Worm (Caenorhabditis elegans) whole organism, young adult: Measurements from ENCODE around the gene F01G10.9.

Experiments used
- B0019.2 ChIP-seq: fragments of 200-800 bp; sonication (Bioruptor generic); conservative IDR thresholded peaks from 2 replicates; pipeline ENCODE4 v1.3.6; 2022; ENCODE audit warnings: missing genetic modification reagents, missing genetic modification characterization, missing compliant biosample characterization
- B0261.1 ChIP-seq: sonication (generic microtip); optimal IDR thresholded peaks from 2 replicates; lab custom pipeline; 2016; ENCODE audit warnings: mild to moderate bottlenecking, missing genetic modification characterization, moderate library complexity, missing compliant biosample characterization
- B0336.3 ChIP-seq: fragments of 200-800 bp; sonication (Bioruptor generic); IDR thresholded peaks from 2 replicates; pipeline ENCODE4 v1.3.6; 2022; ENCODE audit warnings: missing genetic modification characterization, missing compliant biosample characterization
- D2030.7 ChIP-seq: fragments of 200-800 bp; sonication (Bioruptor generic); IDR thresholded peaks from 2 replicates; pipeline ENCODE4 v1.3.6; 2022; ENCODE audit warnings: missing genetic modification reagents, missing genetic modification characterization, missing compliant biosample characterization
- F23B12.7 ChIP-seq: sonication (generic microtip); optimal IDR thresholded peaks from 2 replicates; lab custom pipeline; 2017; ENCODE audit warnings: missing genetic modification characterization, mild to moderate bottlenecking, missing compliant biosample characterization, antibody characterized with exemption, moderate library complexity; ENCODE audit not compliant: insufficient read depth
- F33H1.4 ChIP-seq: fragments of 200-800 bp; sonication (Bioruptor generic); IDR thresholded peaks from 2 replicates; pipeline ENCODE4 v1.3.6; 2022; ENCODE audit warnings: missing genetic modification reagents, missing genetic modification characterization, missing compliant biosample characterization
- F37B4.10 ChIP-seq: fragments of 200-800 bp; sonication (Bioruptor generic); IDR thresholded peaks from 2 replicates; pipeline ENCODE4 v1.3.6; 2022; ENCODE audit warnings: missing genetic modification characterization, missing compliant biosample characterization
- T07F8.4 ChIP-seq: sonication (generic microtip); optimal IDR thresholded peaks from 2 replicates; lab custom pipeline; 2016; ENCODE audit warnings: mild to moderate bottlenecking, missing genetic modification characterization, moderate library complexity, missing compliant biosample characterization
- Y79H2A.3 ChIP-seq: fragments of 200-800 bp; sonication (Bioruptor generic); conservative IDR thresholded peaks from 2 replicates; pipeline ENCODE4 v1.3.6; 2022; ENCODE audit warnings: missing genetic modification reagents, missing genetic modification characterization, missing compliant biosample characterization
- ama-1 ChIP-seq, 3 experiments: fragments of 150-350 bp in 1 of 3; sonication (generic microtip) in 2 of 3; optimal IDR thresholded peaks; 2 replicates each; lab custom pipeline; 2014 to 2018; ENCODE audit warnings: missing biosample characterization in 2 of 3, missing genetic modification characterization in 2 of 3, missing genetic modification reagents in 2 of 3
- attf-5 ChIP-seq: fragments of 200-800 bp; sonication (Bioruptor generic); optimal IDR thresholded peaks from 2 replicates; lab custom pipeline; 2018; ENCODE audit warnings: mild to moderate bottlenecking, missing genetic modification characterization, missing compliant biosample characterization
- cebp-1 ChIP-seq, 2 experiments: fragments of 200-800 bp in 1 of 2; sonication (Bioruptor generic) in 1 of 2; sonication (generic microtip) in 1 of 2; IDR thresholded peaks in 1 of 2; optimal IDR thresholded peaks in 1 of 2; 2 replicates each; pipeline versions ENCODE4 v1.3.6 to Lab custom; 2017 to 2022; ENCODE audit warnings: missing compliant biosample characterization in 2 of 2, missing genetic modification characterization in 2 of 2, mild to moderate bottlenecking in 1 of 2, missing genetic modification reagents in 1 of 2, moderate library complexity in 1 of 2
- ceh-100 ChIP-seq: fragments of 200-800 bp; sonication (Bioruptor generic); IDR thresholded peaks from 2 replicates; pipeline ENCODE4 v1.3.6; 2022; ENCODE audit warnings: missing genetic modification reagents, missing genetic modification characterization, missing compliant biosample characterization
- ceh-58 ChIP-seq: fragments of 200-800 bp; sonication (Bioruptor generic); IDR thresholded peaks from 2 replicates; pipeline ENCODE4 v1.3.6; 2022; ENCODE audit warnings: missing genetic modification characterization, missing compliant biosample characterization
- ceh-79 ChIP-seq: sonication (generic microtip); optimal IDR thresholded peaks from 2 replicates; lab custom pipeline; 2017; ENCODE audit warnings: mild to moderate bottlenecking, missing genetic modification characterization, missing compliant biosample characterization
- chd-7 ChIP-seq: sonication (generic microtip); optimal IDR thresholded peaks from 2 replicates; lab custom pipeline; 2016; ENCODE audit warnings: mild to moderate bottlenecking, missing genetic modification characterization, moderate library complexity, missing compliant biosample characterization
- dpff-1 ChIP-seq: sonication (generic microtip); optimal IDR thresholded peaks from 2 replicates; lab custom pipeline; 2017; ENCODE audit warnings: mild to moderate bottlenecking, missing genetic modification characterization, missing compliant biosample characterization
- egrh-3 ChIP-seq: fragments of 200-800 bp; sonication (Bioruptor generic); IDR thresholded peaks from 2 replicates; pipeline ENCODE4 v1.3.6; 2022; ENCODE audit warnings: missing genetic modification reagents, missing genetic modification characterization, missing compliant biosample characterization
- fkh-3 ChIP-seq: sonication (generic microtip); optimal IDR thresholded peaks from 2 replicates; lab custom pipeline; 2016; ENCODE audit warnings: mild to moderate bottlenecking, missing genetic modification characterization, missing compliant biosample characterization
- hlh-26 ChIP-seq: fragments of 200-800 bp; sonication (Bioruptor generic); conservative IDR thresholded peaks from 2 replicates; pipeline ENCODE4 v1.3.6; 2022; ENCODE audit warnings: missing genetic modification reagents, missing genetic modification characterization, missing compliant biosample characterization
- hmg-20 ChIP-seq: fragments of 200-800 bp; sonication (Bioruptor generic); IDR thresholded peaks from 2 replicates; pipeline ENCODE4 v1.3.6; 2022; ENCODE audit warnings: missing genetic modification reagents, missing genetic modification characterization, missing compliant biosample characterization
- let-607 ChIP-seq, 2 experiments: fragments of 200-800 bp in 1 of 2; sonication (Bioruptor generic) in 1 of 2; sonication (generic microtip) in 1 of 2; optimal IDR thresholded peaks; 2 replicates each; lab custom pipeline; 2016 to 2018; ENCODE audit warnings: mild to moderate bottlenecking in 2 of 2, missing compliant biosample characterization in 2 of 2, missing genetic modification characterization in 2 of 2, moderate library complexity in 2 of 2, missing genotype in 1 of 2
- lin-26 ChIP-seq: fragments of 200-800 bp; sonication (Bioruptor generic); IDR thresholded peaks from 2 replicates; pipeline ENCODE4 v1.3.6; 2022; ENCODE audit warnings: missing genetic modification reagents, missing genetic modification characterization, missing compliant biosample characterization
- lin-54 ChIP-seq: fragments of 200-800 bp; sonication (Bioruptor generic); optimal IDR thresholded peaks from 2 replicates; lab custom pipeline; 2018; ENCODE audit warnings: mild to moderate bottlenecking, missing genetic modification characterization, missing compliant biosample characterization
- lir-1 ChIP-seq: fragments of 200-800 bp; sonication (Bioruptor generic); conservative IDR thresholded peaks from 2 replicates; pipeline ENCODE4 v1.3.6; 2022; ENCODE audit warnings: missing genetic modification reagents, missing genetic modification characterization, missing compliant biosample characterization
- lsl-1 ChIP-seq: fragments of 200-800 bp; sonication (Bioruptor generic); optimal IDR thresholded peaks from 2 replicates; lab custom pipeline; 2018; ENCODE audit warnings: mild to moderate bottlenecking, missing genetic modification characterization, moderate library complexity, missing compliant biosample characterization
- madf-10 ChIP-seq: sonication (generic microtip); optimal IDR thresholded peaks from 2 replicates; lab custom pipeline; 2016; ENCODE audit warnings: mild to moderate bottlenecking, missing genetic modification characterization, missing compliant biosample characterization
- madf-6 ChIP-seq: fragments of 200-800 bp; sonication (Bioruptor generic); IDR thresholded peaks from 2 replicates; pipeline ENCODE4 v1.3.6; 2022; ENCODE audit warnings: missing genetic modification reagents, missing genetic modification characterization, missing compliant biosample characterization
- mcd-1 ChIP-seq: fragments of 200-800 bp; sonication (Bioruptor generic); IDR thresholded peaks from 2 replicates; pipeline ENCODE4 v1.3.6; 2022; ENCODE audit warnings: missing genetic modification reagents, missing genetic modification characterization, missing compliant biosample characterization
- mel-28 ChIP-seq: sonication (generic microtip); optimal IDR thresholded peaks from 2 replicates; lab custom pipeline; 2016; ENCODE audit warnings: borderline replicate concordance, mild to moderate bottlenecking, missing genetic modification characterization, missing compliant biosample characterization
- mxl-1 ChIP-seq: sonication (generic microtip); optimal IDR thresholded peaks from 2 replicates; lab custom pipeline; 2016; ENCODE audit warnings: missing genetic modification characterization, missing compliant biosample characterization
- nhr-90 ChIP-seq: sonication (generic microtip); optimal IDR thresholded peaks from 2 replicates; lab custom pipeline; 2016; ENCODE audit warnings: missing genotype, mild to moderate bottlenecking, missing genetic modification characterization, missing compliant biosample characterization
- pha-4 ChIP-seq: fragments of 150-350 bp; sonication (generic microtip); optimal IDR thresholded peaks from 2 replicates; lab custom pipeline; 2014; ENCODE audit warnings: missing biosample characterization, missing genetic modification reagents, missing genetic modification characterization
- repo-1 ChIP-seq: sonication (generic microtip); optimal IDR thresholded peaks from 2 replicates; lab custom pipeline; 2017; ENCODE audit warnings: mild to moderate bottlenecking, missing genetic modification characterization, missing compliant biosample characterization
- rpc-1 ChIP-seq, 2 experiments: fragments of 150-350 bp in 1 of 2; sonication (generic microtip) in 1 of 2; optimal IDR thresholded peaks; 2 replicates each; lab custom pipeline; 2014 to 2018; ENCODE audit warnings: missing biosample characterization in 1 of 2, missing genetic modification characterization in 1 of 2, missing genetic modification reagents in 1 of 2, missing genotype in 1 of 2
- snpc-1.3 ChIP-seq: sonication (generic microtip); optimal IDR thresholded peaks from 2 replicates; lab custom pipeline; 2017; ENCODE audit warnings: missing genetic modification characterization, mild to moderate bottlenecking, missing compliant biosample characterization, antibody characterized with exemption, moderate library complexity, missing genotype, missing genetic modification reagents; ENCODE audit not compliant: insufficient read depth
- snpc-4 ChIP-seq, 5 experiments: fragments of 150-350 bp in 1 of 5; sonication (generic microtip) in 4 of 5; optimal IDR thresholded peaks; 2 replicates each; lab custom pipeline; 2014 to 2018; ENCODE audit warnings: missing genetic modification characterization in 5 of 5, missing biosample characterization in 3 of 5, antibody characterized with exemption in 2 of 5, mild to moderate bottlenecking in 2 of 5, missing compliant biosample characterization in 2 of 5, missing genotype in 2 of 5, moderate library complexity in 2 of 5, missing genetic modification reagents in 1 of 5
- somi-1 ChIP-seq: fragments of 200-800 bp; sonication (Bioruptor generic); optimal IDR thresholded peaks from 2 replicates; lab custom pipeline; 2018; ENCODE audit warnings: mild to moderate bottlenecking, missing genetic modification characterization, missing compliant biosample characterization
- tlf-1 ChIP-seq: fragments of 200-800 bp; sonication (Bioruptor generic); optimal IDR thresholded peaks from 2 replicates; lab custom pipeline; 2018; ENCODE audit warnings: mild to moderate bottlenecking, missing genetic modification characterization, missing compliant biosample characterization
- unc-130 ChIP-seq: sonication (generic microtip); optimal IDR thresholded peaks from 2 replicates; lab custom pipeline; 2016; ENCODE audit warnings: missing genetic modification reagents, missing genetic modification characterization, missing compliant biosample characterization
- unc-62 ChIP-seq: fragments of 150-350 bp; optimal IDR thresholded peaks from 2 replicates; lab custom pipeline; 2014; ENCODE audit warnings: missing biosample characterization, missing genetic modification reagents, missing genetic modification characterization
- xnd-1 ChIP-seq: sonication (generic microtip); optimal IDR thresholded peaks from 2 replicates; lab custom pipeline; 2016; ENCODE audit warnings: missing genotype, missing genetic modification reagents, missing genetic modification characterization, missing compliant biosample characterization
- zfh-2 ChIP-seq: fragments of 200-800 bp; sonication (Bioruptor generic); conservative IDR thresholded peaks from 2 replicates; pipeline ENCODE4 v1.3.6; 2022; ENCODE audit warnings: missing genetic modification reagents, missing genetic modification characterization, missing compliant biosample characterization
- zim-3 ChIP-seq: sonication (generic microtip); optimal IDR thresholded peaks from 2 replicates; lab custom pipeline; 2017; ENCODE audit warnings: mild to moderate bottlenecking, missing genetic modification characterization, moderate library complexity, missing compliant biosample characterization
- ztf-26 ChIP-seq: sonication (generic microtip); optimal IDR thresholded peaks from 2 replicates; lab custom pipeline; 2017; ENCODE audit warnings: missing genetic modification characterization, missing compliant biosample characterization
- ztf-3 ChIP-seq: fragments of 200-800 bp; sonication (Bioruptor generic); optimal IDR thresholded peaks from 2 replicates; lab custom pipeline; 2018; ENCODE audit warnings: mild to moderate bottlenecking, missing genetic modification characterization, missing compliant biosample characterization

F01G10.9 gene

DNA sequence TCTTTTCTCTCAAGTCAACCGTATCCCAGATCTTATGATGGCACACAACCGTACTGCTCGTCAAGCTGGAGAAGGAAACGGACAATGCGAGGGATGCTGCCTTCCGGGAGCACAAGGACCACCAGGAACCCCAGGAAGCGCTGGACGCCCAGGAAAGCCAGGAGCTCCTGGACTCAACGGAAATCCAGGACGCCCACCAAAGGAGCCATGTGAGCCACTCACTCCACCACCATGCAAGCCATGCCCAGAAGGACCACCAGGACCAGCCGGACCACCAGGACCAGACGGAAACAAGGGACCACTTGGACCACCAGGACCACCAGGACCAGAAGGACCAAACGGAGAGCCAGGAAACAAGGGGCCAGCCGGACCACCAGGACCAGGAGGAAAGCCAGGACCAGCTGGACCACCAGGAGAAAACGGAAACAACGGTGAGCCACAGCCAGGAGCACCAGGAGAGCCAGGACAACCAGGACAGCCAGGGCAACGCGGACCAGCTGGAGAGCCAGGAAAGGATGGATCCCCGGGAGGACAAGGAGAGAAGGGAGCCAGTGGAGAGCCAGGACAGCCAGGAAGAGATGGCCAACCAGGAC is 42.7 kb downstream of the F01G10.9 start (continued):
- TF ChIP-seq unc-130 (GFP tag; lab: Kevin White, UChicago) (no peak), T07F8.4 (no peak), ztf-3 (no peak), cebp-1 (GFP tag; IDR thresholded peaks at IDR 0.05; lab: Robert Waterston, UW) (no peak), cebp-1 (tag; optimal IDR thresholded peaks at IDR 0.05; lab: Kevin White, UChicago) (no peak), madf-10 (no peak), F23B12.7 (tag; lab: Kevin White, UChicago) (no peak), fkh-3 (no peak), zim-3 (tag; lab: Kevin White, UChicago) (no peak), chd-7 (no peak), hlh-26 (GFP tag; lab: Robert Waterston, UW) (no peak), ceh-58 (GFP tag; lab: Robert Waterston, UW) (no peak), ceh-79 (tag; lab: Kevin White, UChicago) (no peak), ztf-26 (peak; percentile 95), attf-5 (GFP tag; lab: Kevin White, UChicago) (no peak), ama-1 (optimal IDR thresholded peaks at IDR 0.05; lab: Kevin White, UChicago) (no peak), ama-1 (GFP tag; optimal IDR thresholded peaks at IDR 0.05; lab: Kevin White, UChicago) (no peak), lir-1 (GFP tag; lab: Robert Waterston, UW) (no peak), mel-28 (tag; lab: Kevin White, UChicago) (no peak), lin-54 (GFP tag; lab: Kevin White, UChicago) (no peak), egrh-3 (peak; percentile 88), zfh-2 (GFP tag; lab: Robert Waterston, UW) (peak; percentile 90), B0336.3 (GFP tag; lab: Robert Waterston, UW) (no peak), B0261.1 (tag; lab: Kevin White, UChicago) (no peak), B0019.2 (GFP tag; lab: Robert Waterston, UW) (no peak), F37B4.10 (no peak), dpff-1 (no peak), unc-62 (no peak), snpc-4 (GFP tag; optimal IDR thresholded peaks at IDR 0.05; lab: Kevin White, UChicago) (no peak), snpc-4 (tag; optimal IDR thresholded peaks at IDR 0.05; lab: Kevin White, UChicago) (no peak), lin-26 (GFP tag; lab: Robert Waterston, UW) (peak; percentile 90), tlf-1 (no peak), repo-1 (peak; percentile 11), mcd-1 (GFP tag; lab: Robert Waterston, UW) (peak; percentile 30; the same call in 1 of the 2 replicates), snpc-1.3 (no peak), hmg-20 (no peak), rpc-1 (optimal IDR thresholded peaks at IDR 0.05; lab: Kevin White, UChicago) (no peak), rpc-1 (tag; optimal IDR thresholded peaks at IDR 0.05; lab: Kevin White, UChicago) (no peak), somi-1 (no peak), nhr-90 (no peak), xnd-1 (tag; lab: Kevin White, UChicago) (no peak), Y79H2A.3 (GFP tag; lab: Robert Waterston, UW) (no peak), F33H1.4 (no peak), D2030.7 (no peak), lsl-1 (GFP tag; lab: Kevin White, UChicago) (no peak), ceh-100 (GFP tag; lab: Robert Waterston, UW) (no peak), let-607 (tag; optimal IDR thresholded peaks at IDR 0.05; lab: Kevin White, UChicago) (peak in 1 of 2 experiments; percentile 36), pha-4 (tag; lab: Kevin White, UChicago) (no peak), madf-6 (GFP tag; lab: Robert Waterston, UW) (no peak), mxl-1 (no peak)
